Worm (Caenorhabditis elegans) whole organism, L1 larva: ENCODE measurements around the gene odd-1.

Experiments
- C04F5.9 ChIP-seq: sonication (generic microtip); optimal IDR thresholded peaks from 2 replicates; lab custom pipeline; 2016; ENCODE audit warnings: missing genetic modification characterization, missing compliant biosample characterization
- C16A3.4 ChIP-seq: fragments of 150-350 bp; optimal IDR thresholded peaks from 2 replicates; lab custom pipeline; 2014; ENCODE audit warnings: missing biosample characterization, missing genetic modification characterization
- alr-1 ChIP-seq: fragments of 200-800 bp; sonication (Bioruptor generic); optimal IDR thresholded peaks from 2 replicates; lab custom pipeline; 2018; ENCODE audit warnings: borderline replicate concordance, mild to moderate bottlenecking, missing genetic modification characterization, missing compliant biosample characterization
- ceh-63 ChIP-seq: fragments of 200-800 bp; sonication (Bioruptor generic); optimal IDR thresholded peaks from 2 replicates; lab custom pipeline; 2018; ENCODE audit warnings: mild to moderate bottlenecking, missing genetic modification characterization, missing compliant biosample characterization
- ceh-8 ChIP-seq: fragments of 200-800 bp; sonication (Bioruptor generic); optimal IDR thresholded peaks from 2 replicates; lab custom pipeline; 2018; ENCODE audit warnings: mild to moderate bottlenecking, missing genetic modification characterization, moderate library complexity, missing compliant biosample characterization
- ceh-90 ChIP-seq: sonication (generic microtip); optimal IDR thresholded peaks from 2 replicates; lab custom pipeline; 2016; ENCODE audit warnings: missing genetic modification characterization, missing compliant biosample characterization
- efl-1 ChIP-seq, 4 experiments: fragments of 150-350 bp; optimal IDR thresholded peaks in 3 of 4; peaks in 1 of 4; 1 replicate in 1 of 4; 2 replicates in 3 of 4; lab custom pipeline; 2014; ENCODE audit warnings: missing biosample characterization in 2 of 4, missing genetic modification characterization in 2 of 4, missing genetic modification reagents in 2 of 4
- egl-27 ChIP-seq, 2 experiments: fragments of 150-350 bp in 1 of 2; sonication (generic microtip); optimal IDR thresholded peaks; 3 replicates each; lab custom pipeline; 2017 to 2018; ENCODE audit warnings: missing biosample characterization in 2 of 2, missing genetic modification characterization in 2 of 2, missing genetic modification reagents in 2 of 2
- elt-2 ChIP-seq: sonication (generic microtip); optimal IDR thresholded peaks from 2 replicates; lab custom pipeline; 2016; ENCODE audit warnings: missing genetic modification characterization, mild to moderate bottlenecking, inconsistent platforms, missing compliant biosample characterization, missing genetic modification reagents
- ets-5 ChIP-seq: fragments of 200-800 bp; sonication (Bioruptor generic); IDR thresholded peaks from 2 replicates; pipeline ENCODE4 v1.3.6; 2022; ENCODE audit warnings: missing genetic modification characterization, missing compliant biosample characterization
- fkh-10 ChIP-seq: sonication (generic microtip); optimal IDR thresholded peaks from 2 replicates; lab custom pipeline; 2017; ENCODE audit warnings: missing biosample characterization, missing genetic modification reagents, missing genetic modification characterization
- fkh-4 ChIP-seq: sonication (generic microtip); optimal IDR thresholded peaks from 2 replicates; lab custom pipeline; 2016; ENCODE audit warnings: missing compliant biosample characterization, missing genetic modification characterization, borderline replicate concordance
- fos-1 ChIP-seq: fragments of 150-350 bp; optimal IDR thresholded peaks from 2 replicates; lab custom pipeline; 2014; ENCODE audit warnings: missing biosample characterization, missing genetic modification characterization
- grh-1 ChIP-seq: fragments of 200-800 bp; sonication (Bioruptor generic); IDR thresholded peaks from 2 replicates; pipeline ENCODE4 v1.3.6; 2022; ENCODE audit warnings: missing genetic modification reagents, missing genetic modification characterization, missing compliant biosample characterization
- hlh-17 ChIP-seq: fragments of 200-800 bp; sonication (Bioruptor generic); optimal IDR thresholded peaks from 2 replicates; lab custom pipeline; 2018; ENCODE audit warnings: missing genetic modification characterization, mild to moderate bottlenecking, missing compliant biosample characterization, moderate library complexity, borderline replicate concordance
- hpl-2 ChIP-seq: fragments of 150-350 bp; optimal IDR thresholded peaks from 2 replicates; lab custom pipeline; 2014; ENCODE audit warnings: missing biosample characterization, missing genetic modification reagents, missing genetic modification characterization
- jun-1 ChIP-seq: fragments of 150-350 bp; optimal IDR thresholded peaks from 2 replicates; lab custom pipeline; 2014; ENCODE audit warnings: missing biosample characterization, missing genetic modification reagents, missing genetic modification characterization
- lin-13 ChIP-seq: fragments of 150-350 bp; optimal IDR thresholded peaks from 2 replicates; lab custom pipeline; 2014; ENCODE audit warnings: missing biosample characterization, missing genetic modification reagents, missing genetic modification characterization
- lin-14 ChIP-seq: fragments of 200-800 bp; sonication (Bioruptor generic); optimal IDR thresholded peaks from 2 replicates; lab custom pipeline; 2018; ENCODE audit warnings: mild to moderate bottlenecking, missing genetic modification characterization, moderate library complexity, missing compliant biosample characterization
- lin-15B ChIP-seq: fragments of 150-350 bp; sonication (generic microtip); optimal IDR thresholded peaks from 3 replicates; lab custom pipeline; 2014; ENCODE audit warnings: missing biosample characterization, missing genetic modification characterization
- lin-39 ChIP-seq: fragments of 150-350 bp; optimal IDR thresholded peaks from 2 replicates; lab custom pipeline; 2014; ENCODE audit warnings: missing biosample characterization, missing genetic modification reagents, missing genetic modification characterization
- lir-3 ChIP-seq: sonication (generic microtip); optimal IDR thresholded peaks from 2 replicates; lab custom pipeline; 2016; ENCODE audit warnings: mild to moderate bottlenecking, missing genetic modification characterization, moderate library complexity, missing compliant biosample characterization; ENCODE audit not compliant: poor library complexity
- lsy-2 ChIP-seq, 2 experiments: fragments of 150-350 bp; optimal IDR thresholded peaks; 2 replicates each; lab custom pipeline; 2014; ENCODE audit warnings: missing biosample characterization in 2 of 2, missing genetic modification characterization in 2 of 2
- mef-2 ChIP-seq: fragments of 150-350 bp; optimal IDR thresholded peaks from 2 replicates; lab custom pipeline; 2014; ENCODE audit warnings: missing biosample characterization, missing genetic modification characterization
- mep-1 ChIP-seq: fragments of 150-350 bp; optimal IDR thresholded peaks from 2 replicates; lab custom pipeline; 2014; ENCODE audit warnings: missing biosample characterization, missing genetic modification characterization
- nhr-11 ChIP-seq: fragments of 150-350 bp; optimal IDR thresholded peaks from 2 replicates; lab custom pipeline; 2014; ENCODE audit warnings: missing biosample characterization, missing genetic modification characterization
- nhr-19 ChIP-seq: fragments of 200-800 bp; sonication (Bioruptor generic); conservative IDR thresholded peaks from 2 replicates; pipeline ENCODE4 v1.3.6; 2022; ENCODE audit warnings: missing genetic modification characterization, missing compliant biosample characterization
- nhr-20 ChIP-seq: sonication (generic microtip); optimal IDR thresholded peaks from 2 replicates; lab custom pipeline; 2016; ENCODE audit warnings: mild to moderate bottlenecking, missing genetic modification characterization, missing compliant biosample characterization
- nhr-237 ChIP-seq: fragments of 150-350 bp; optimal IDR thresholded peaks from 2 replicates; lab custom pipeline; 2014; ENCODE audit warnings: missing biosample characterization, missing genetic modification characterization
- nhr-47 ChIP-seq: sonication (generic microtip); optimal IDR thresholded peaks from 2 replicates; lab custom pipeline; 2016; ENCODE audit warnings: mild to moderate bottlenecking, missing genetic modification characterization, moderate library complexity, missing compliant biosample characterization
- nhr-71 ChIP-seq: sonication (generic microtip); optimal IDR thresholded peaks from 2 replicates; lab custom pipeline; 2016; ENCODE audit warnings: mild to moderate bottlenecking, missing genetic modification characterization, moderate library complexity, missing compliant biosample characterization
- nhr-76 ChIP-seq: sonication (generic microtip); optimal IDR thresholded peaks from 2 replicates; lab custom pipeline; 2017; ENCODE audit warnings: missing biosample characterization, missing genetic modification characterization
- nhr-84 ChIP-seq: sonication (generic microtip); optimal IDR thresholded peaks from 2 replicates; lab custom pipeline; 2017; ENCODE audit warnings: missing biosample characterization, missing genetic modification characterization
- nhr-85 ChIP-seq: sonication (generic microtip); peaks from one replicate; lab custom pipeline; 2016; ENCODE audit warnings: missing genetic modification characterization, inconsistent platforms, missing compliant biosample characterization
- nhr-90 ChIP-seq: sonication (generic microtip); optimal IDR thresholded peaks from 2 replicates; lab custom pipeline; 2016; ENCODE audit warnings: mild to moderate bottlenecking, missing genetic modification characterization, missing compliant biosample characterization; ENCODE audit not compliant: poor library complexity
- pag-3 ChIP-seq: sonication (generic microtip); optimal IDR thresholded peaks from 2 replicates; lab custom pipeline; 2017; ENCODE audit warnings: missing genetic modification characterization, mild to moderate bottlenecking, missing compliant biosample characterization, antibody characterized with exemption, borderline replicate concordance; ENCODE audit not compliant: insufficient read depth
- rnt-1 ChIP-seq: sonication (generic microtip); optimal IDR thresholded peaks from 2 replicates; lab custom pipeline; 2016; ENCODE audit warnings: mild to moderate bottlenecking, missing genetic modification characterization, moderate library complexity, missing compliant biosample characterization
- skn-1 ChIP-seq: fragments of 150-350 bp; optimal IDR thresholded peaks from 2 replicates; lab custom pipeline; 2014; ENCODE audit warnings: missing biosample characterization, missing genetic modification characterization
- snpc-4 ChIP-seq: fragments of 150-350 bp; optimal IDR thresholded peaks from 2 replicates; lab custom pipeline; 2014; ENCODE audit warnings: missing biosample characterization, missing genetic modification characterization
- snu-23 ChIP-seq: sonication (generic microtip); optimal IDR thresholded peaks from 2 replicates; lab custom pipeline; 2016; ENCODE audit warnings: missing genetic modification characterization, missing compliant biosample characterization
- sup-37 ChIP-seq: fragments of 200-800 bp; sonication (Bioruptor generic); optimal IDR thresholded peaks from 2 replicates; lab custom pipeline; 2018; ENCODE audit warnings: mild to moderate bottlenecking, missing genetic modification characterization, missing compliant biosample characterization
- tbx-2 ChIP-seq: sonication (generic microtip); optimal IDR thresholded peaks from 2 replicates; lab custom pipeline; 2016; ENCODE audit warnings: missing genetic modification characterization, missing compliant biosample characterization
- tlp-1 ChIP-seq: fragments of 150-350 bp; optimal IDR thresholded peaks from 2 replicates; lab custom pipeline; 2014; ENCODE audit warnings: missing biosample characterization, missing genetic modification characterization
- unc-30 ChIP-seq: sonication (generic microtip); optimal IDR thresholded peaks from 2 replicates; lab custom pipeline; 2017; ENCODE audit warnings: missing biosample characterization, missing genetic modification characterization
- unc-86 ChIP-seq: sonication (generic microtip); optimal IDR thresholded peaks from 2 replicates; lab custom pipeline; 2016; ENCODE audit warnings: missing genetic modification characterization, missing compliant biosample characterization
- vab-15 ChIP-seq: sonication (generic microtip); optimal IDR thresholded peaks from 2 replicates; lab custom pipeline; 2017; ENCODE audit warnings: missing genotype, mild to moderate bottlenecking, missing genetic modification characterization, missing compliant biosample characterization
- xbp-1 ChIP-seq: sonication (generic microtip); optimal IDR thresholded peaks from 2 replicates; lab custom pipeline; 2016; ENCODE audit warnings: missing genetic modification characterization, missing compliant biosample characterization
- zag-1 ChIP-seq: fragments of 150-350 bp; optimal IDR thresholded peaks from 2 replicates; lab custom pipeline; 2014; ENCODE audit warnings: missing biosample characterization, missing genetic modification characterization
- ztf-4 ChIP-seq: fragments of 150-350 bp; optimal IDR thresholded peaks from 2 replicates; lab custom pipeline; 2014; ENCODE audit warnings: missing biosample characterization, missing genetic modification characterization

odd-1 gene

DNA sequence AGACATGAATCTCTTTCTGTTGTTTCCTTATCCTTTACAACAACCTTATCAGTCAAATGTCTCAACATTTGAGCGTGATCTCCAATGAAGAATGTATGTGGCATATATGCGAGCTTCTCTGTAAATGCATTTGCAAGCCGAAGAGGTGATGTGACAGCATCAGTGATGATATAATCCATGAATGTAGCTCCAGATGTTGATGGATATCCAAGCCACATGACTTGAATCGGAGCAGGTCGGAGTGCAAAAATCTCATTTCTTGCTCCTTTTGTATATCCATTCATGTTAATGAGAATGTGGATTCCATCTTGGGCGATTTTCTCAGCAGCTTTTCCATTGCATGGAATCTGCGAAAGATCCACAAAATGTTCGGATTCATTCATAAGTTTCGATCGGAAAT, 40.1 kb downstream of the odd-1 start:
- no peak for TF ChIP-seq C04F5.9 (tag; lab: Kevin White, UChicago)
- no peak for TF ChIP-seq efl-1 (optimal IDR thresholded peaks at IDR 0.05; lab: Kevin White, UChicago)
- peak in 1 of 2 experiments; percentile 86 for TF ChIP-seq efl-1 (GFP tag; optimal IDR thresholded peaks at IDR 0.05 in 1 of 2; lab: Kevin White, UChicago)

- TF ChIP-seq snu-23 (GFP tag; lab: Kevin White, UChicago) (no peak), unc-30 (tag; lab: Kevin White, UChicago) (no peak), zag-1 (tag; lab: Kevin White, UChicago) (no peak), rnt-1 (tag; lab: Kevin White, UChicago) (no peak)
Observed at ce11 chrIII:7150162-7150561, 42.0 kb downstream of the odd-1 start.

- TF ChIP-seq egl-27 (tag; optimal IDR thresholded peaks at IDR 0.05; lab: Kevin White, UChicago) (no peak), ceh-90 (no peak), lin-14 (peak; percentile 51), nhr-76 (no peak), mef-2 (tag; lab: Kevin White, UChicago) (no peak), ztf-4 (no peak), ceh-63 (GFP tag; lab: Kevin White, UChicago) (no peak), hlh-17 (no peak), rnt-1 (tag; lab: Kevin White, UChicago) (no peak), fos-1 (tag; lab: Kevin White, UChicago) (no peak), nhr-20 (tag; lab: Kevin White, UChicago) (peak; percentile 17), snu-23 (GFP tag; lab: Kevin White, UChicago) (peak; percentile 13), lin-13 (GFP tag; lab: Kevin White, UChicago) (no peak), nhr-237 (no peak), elt-2 (tag; lab: Kevin White, UChicago) (no peak), lsy-2 (tag; optimal IDR thresholded peaks at IDR 0.05; lab: Kevin White, UChicago) (peak in 1 of 2 experiments; percentile 17), nhr-19 (GFP tag; lab: Robert Waterston, UW) (peak; percentile 26; the same call in 1 of the 2 replicates), tlp-1 (no peak), lir-3 (no peak), skn-1 (tag; lab: Kevin White, UChicago) (no peak), hpl-2 (GFP tag; lab: Kevin White, UChicago) (no peak), nhr-84 (tag; lab: Kevin White, UChicago) (no peak), pag-3 (tag; lab: Kevin White, UChicago) (no peak), vab-15 (tag; lab: Kevin White, UChicago) (no peak), nhr-71 (peak; percentile 23), ets-5 (GFP tag; lab: Robert Waterston, UW) (no peak), C16A3.4 (tag; lab: Kevin White, UChicago) (no peak), grh-1 (peak; percentile 74), lin-15B (no peak), lin-39 (no peak), nhr-85 (no peak), mep-1 (tag; lab: Kevin White, UChicago) (no peak), nhr-47 (no peak), jun-1 (tag; lab: Kevin White, UChicago) (no peak), tbx-2 (no peak)
Observed at ce11 chrIII:7152569-7152968, 44.5 kb downstream of the odd-1 start.

ce11 chrIII:7153747-7154238, 45.7 kb downstream of the odd-1 start, which contains the start of gene ogt-1:
Gene ogt-1 (minus strand): TSS chrIII:7153797.
- TF ChIP-seq snpc-4 (tag; lab: Kevin White, UChicago) = peak; percentile 76
- no peak for TF ChIP-seq lin-15B
- no peak for TF ChIP-seq sup-37 (GFP tag; lab: Kevin White, UChicago)
- peak; percentile 80 for TF ChIP-seq xbp-1 (tag; lab: Kevin White, UChicago)
- TF ChIP-seq fkh-4 = no peak
- peak; percentile 39 for TF ChIP-seq zag-1 (tag; lab: Kevin White, UChicago)
- TF ChIP-seq fkh-10 (GFP tag; lab: Kevin White, UChicago) = peak; percentile 61
- peak; percentile 74 for TF ChIP-seq nhr-11
- TF ChIP-seq nhr-47 = peak; percentile 83
- TF ChIP-seq lin-14 = peak; percentile 97
- TF ChIP-seq nhr-90 (tag; lab: Kevin White, UChicago) = peak; percentile 76
- no peak for TF ChIP-seq tlp-1
- TF ChIP-seq ceh-8 = peak; percentile 67
- TF ChIP-seq alr-1 (tag; lab: Kevin White, UChicago) = no peak
- TF ChIP-seq unc-86 (tag; lab: Kevin White, UChicago) = peak; percentile 72
- peak; percentile 16 for TF ChIP-seq pag-3 (tag; lab: Kevin White, UChicago)
